Fruit fly (Drosophila melanogaster): ENCODE data around the gene ND-13B.

DNA sequence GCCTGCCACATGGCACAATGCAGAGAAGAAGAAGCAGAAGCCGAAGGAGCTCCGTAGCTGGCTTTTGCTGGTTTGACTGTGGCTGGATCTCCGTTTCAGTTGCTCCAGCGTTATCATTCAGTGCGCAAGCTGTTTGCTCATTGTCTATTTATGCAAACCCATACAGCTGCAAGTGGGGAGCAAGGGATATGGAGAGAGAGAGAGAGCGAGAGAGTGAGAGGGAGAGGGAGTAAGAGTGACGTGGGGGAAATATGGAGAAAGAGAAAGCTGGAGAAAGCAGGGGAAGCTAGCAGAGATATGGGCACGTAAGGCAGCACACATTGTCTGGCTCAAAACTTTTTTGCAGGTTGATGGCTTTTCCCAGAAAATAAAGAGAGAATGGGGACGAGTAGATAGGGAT lies 28.7 kb upstream of the ND-13B start:
- TF ChIP-seq pan (optimal IDR thresholded peaks at IDR 0.05), result no peak
- TF ChIP-seq jim (GFP tag; optimal IDR thresholded peaks at IDR 0.05), result no peak
- TF ChIP-seq h (GFP tag; optimal IDR thresholded peaks at IDR 0.05), result no peak
- no peak for TF ChIP-seq br (GFP tag; optimal IDR thresholded peaks at IDR 0.05)
- TF ChIP-seq tai (GFP tag; optimal IDR thresholded peaks at IDR 0.05), result no peak
- TF ChIP-seq Jra (GFP tag; optimal IDR thresholded peaks at IDR 0.05), result no peak
- TF ChIP-seq N (GFP tag; optimal IDR thresholded peaks at IDR 0.05), result no peak
- no peak for TF ChIP-seq Rel (GFP tag; optimal IDR thresholded peaks at IDR 0.05)
- TF ChIP-seq Rel (tag; optimal IDR thresholded peaks at IDR 0.05), result no peak
- TF ChIP-seq usp (GFP tag; optimal IDR thresholded peaks at IDR 0.05), result no peak
- no peak for TF ChIP-seq Hr83 (GFP tag; optimal IDR thresholded peaks at IDR 0.05; ENCODE audit: poor library complexity, severe bottlenecking)

Measured in whole organism, wandering third instar larva.